Worm (Caenorhabditis elegans): ENCODE data around the gene F27E5.3.

Gene F27E5.3

DNA sequence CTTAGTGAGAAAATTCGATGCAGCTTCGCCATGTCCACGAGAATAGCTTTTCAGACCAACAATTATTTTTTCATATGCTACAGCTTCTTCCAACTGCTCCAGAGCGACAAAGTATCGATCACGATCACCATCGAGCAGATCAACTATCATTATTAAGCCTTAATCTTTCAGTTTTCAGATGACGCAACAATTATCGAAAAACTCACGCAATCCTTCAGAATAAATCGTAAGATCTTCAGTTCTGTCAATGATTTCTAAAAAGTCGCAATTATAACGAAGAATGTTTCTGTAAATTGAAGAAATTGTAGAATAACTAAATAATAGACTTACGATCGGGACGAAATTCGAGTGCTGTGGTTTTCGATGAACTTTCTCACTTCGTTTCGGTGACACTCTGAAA, 40.8 kb downstream of the F27E5.3 start:
- no peak for TF ChIP-seq ama-1 (optimal IDR thresholded peaks at IDR 0.05)
- no peak for TF ChIP-seq ceh-36 (tag; optimal IDR thresholded peaks at IDR 0.05)
- TF ChIP-seq sea-1 (GFP tag; conservative IDR thresholded peaks at IDR 0.05), result no peak
- no peak for TF ChIP-seq hmg-4 (GFP tag; optimal IDR thresholded peaks at IDR 0.05)
- TF ChIP-seq ceh-13 (GFP tag; optimal IDR thresholded peaks at IDR 0.05), result no peak
- TF ChIP-seq hnd-1 (tag; optimal IDR thresholded peaks at IDR 0.05), result no peak

DNA sequence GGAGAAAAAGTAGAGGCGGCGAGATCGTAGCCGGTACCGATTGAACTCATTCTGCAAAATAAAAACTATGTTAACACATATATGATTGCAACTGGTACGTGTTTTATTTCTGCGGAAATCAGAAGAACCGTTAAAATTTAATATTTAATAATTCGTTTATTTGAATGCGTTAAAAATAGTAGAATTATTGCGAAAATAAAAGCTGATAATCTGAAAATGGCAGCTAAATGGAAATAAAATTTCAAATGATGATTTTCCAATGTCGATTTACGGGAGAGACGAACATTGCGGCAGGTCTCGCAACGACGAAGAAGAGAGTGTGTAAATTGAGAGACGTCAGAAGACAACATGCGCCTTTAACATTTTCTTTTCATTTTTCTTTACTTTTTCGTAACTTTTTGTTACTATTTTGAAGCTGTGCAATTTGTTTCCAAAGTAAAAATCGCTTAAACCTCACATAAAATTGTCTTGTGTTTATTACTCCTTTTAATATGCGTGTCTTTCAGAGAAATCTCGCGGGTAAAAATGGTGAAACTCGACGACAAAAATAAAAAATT, 44.1 kb downstream of the F27E5.3 start, which contains the start of the genes pas-7 and puf-12:
TSS of gene pas-7 (minus strand) at position 51 of the 557 bp plus-strand sequence.
TSS of gene puf-12 (plus strand) at position 507 of the 557 bp plus-strand sequence.
- TF ChIP-seq hmbx-1 (tag; optimal IDR thresholded peaks at IDR 0.05) (no peak), ceh-13 (GFP tag; optimal IDR thresholded peaks at IDR 0.05) (no peak), B0310.2 (tag; optimal IDR thresholded peaks at IDR 0.05) (no peak), pes-1 (GFP tag; IDR thresholded peaks at IDR 0.05) (no peak), ceh-36 (tag; optimal IDR thresholded peaks at IDR 0.05) (no peak), aly-1 (tag; optimal IDR thresholded peaks at IDR 0.05) (no peak), tbx-37 (GFP tag; conservative IDR thresholded peaks at IDR 0.05) (no peak), hnd-1 (tag; optimal IDR thresholded peaks at IDR 0.05) (no peak), sea-1 (GFP tag; conservative IDR thresholded peaks at IDR 0.05) (no peak)

DNA sequence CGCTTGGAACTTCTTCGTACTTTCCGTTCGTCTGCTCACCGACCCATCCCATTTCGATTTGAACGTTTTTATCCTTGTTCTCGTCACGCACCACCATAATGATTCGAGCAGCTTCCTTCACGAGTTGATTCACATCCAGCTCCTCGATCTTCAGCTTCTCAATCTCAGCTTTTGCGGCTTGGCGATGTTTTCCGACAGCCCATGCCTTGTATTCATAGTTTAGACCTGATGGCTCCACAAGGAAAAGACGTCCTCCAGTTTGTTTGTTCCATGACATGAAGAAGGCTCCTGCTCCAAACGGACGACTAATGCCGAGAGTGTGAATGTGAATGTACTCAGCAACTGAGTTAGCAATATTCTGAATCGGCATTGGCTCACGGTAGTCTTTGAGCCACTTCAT, 44.9 kb downstream of the F27E5.3 start:
- TF ChIP-seq ceh-13 (GFP tag; optimal IDR thresholded peaks at IDR 0.05), result no peak
- no peak for TF ChIP-seq hmg-4 (GFP tag; optimal IDR thresholded peaks at IDR 0.05)
- TF ChIP-seq F13C5.2 (tag; optimal IDR thresholded peaks at IDR 0.05), result no peak
- no peak for TF ChIP-seq sea-1 (GFP tag; conservative IDR thresholded peaks at IDR 0.05)
- TF ChIP-seq ama-1 (optimal IDR thresholded peaks at IDR 0.05), result no peak
- no peak for TF ChIP-seq hnd-1 (tag; optimal IDR thresholded peaks at IDR 0.05)
- no peak for TF ChIP-seq ceh-36 (tag; optimal IDR thresholded peaks at IDR 0.05)
- TF ChIP-seq tbx-11 (GFP tag; IDR thresholded peaks at IDR 0.05), result no peak
- TF ChIP-seq ets-7 (tag; optimal IDR thresholded peaks at IDR 0.05), result no peak
- TF ChIP-seq scrt-1 (GFP tag; IDR thresholded peaks at IDR 0.05), result no peak

DNA sequence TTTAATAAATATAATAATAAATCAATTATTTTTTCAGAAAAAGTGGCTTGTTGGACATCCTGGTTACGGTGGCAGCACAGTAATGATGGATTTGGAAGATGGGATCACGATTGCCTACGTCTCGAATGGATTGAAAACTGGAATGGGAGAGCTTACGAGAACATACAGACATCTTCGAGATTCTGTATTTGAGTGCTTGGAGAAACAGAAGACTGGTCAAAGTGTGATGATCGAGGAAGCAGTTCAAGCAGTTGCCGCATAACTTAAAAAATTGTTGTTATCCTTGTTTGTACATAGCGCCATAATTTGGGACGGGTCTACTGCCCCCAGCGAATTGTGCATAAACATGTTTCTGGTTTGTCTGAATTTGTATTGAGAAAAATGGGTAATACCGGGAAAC, 45.6 kb downstream of the F27E5.3 start:
- no peak for TF ChIP-seq ceh-13 (GFP tag; optimal IDR thresholded peaks at IDR 0.05)
- no peak for TF ChIP-seq ama-1 (optimal IDR thresholded peaks at IDR 0.05)
- no peak for TF ChIP-seq hnd-1 (tag; optimal IDR thresholded peaks at IDR 0.05)
- TF ChIP-seq tbx-11 (GFP tag; IDR thresholded peaks at IDR 0.05), result no peak
- TF ChIP-seq ets-7 (tag; optimal IDR thresholded peaks at IDR 0.05), result no peak
- no peak for TF ChIP-seq scrt-1 (GFP tag; IDR thresholded peaks at IDR 0.05)
- no peak for TF ChIP-seq hmg-4 (GFP tag; optimal IDR thresholded peaks at IDR 0.05)
- TF ChIP-seq tra-4 (tag; optimal IDR thresholded peaks at IDR 0.05), result no peak
- no peak for TF ChIP-seq tbx-37 (GFP tag; conservative IDR thresholded peaks at IDR 0.05)
- TF ChIP-seq F13C5.2 (tag; optimal IDR thresholded peaks at IDR 0.05), result no peak
- TF ChIP-seq hmbx-1 (tag; optimal IDR thresholded peaks at IDR 0.05), result no peak

DNA sequence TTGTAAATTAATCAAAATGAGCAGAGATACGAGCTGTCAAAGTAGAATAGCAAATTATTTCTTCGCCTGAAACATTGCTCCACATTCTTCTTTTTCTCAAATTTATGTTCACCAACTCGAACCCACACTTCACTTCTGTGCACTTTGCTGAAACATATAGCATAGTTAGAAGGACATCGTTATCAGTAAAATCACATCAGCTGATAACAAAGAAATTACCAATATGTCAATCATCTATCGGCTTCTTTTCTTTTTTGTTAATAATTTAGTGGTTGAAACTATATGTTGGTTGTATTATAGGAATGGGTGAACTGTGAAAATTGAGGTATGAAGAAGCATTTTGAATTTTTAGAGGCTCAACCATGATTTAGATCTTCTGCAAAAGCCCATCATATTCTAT, 48.8 kb downstream of the F27E5.3 start:
- TF ChIP-seq flt-1 (GFP tag; IDR thresholded peaks at IDR 0.05) (no peak), ets-7 (tag; optimal IDR thresholded peaks at IDR 0.05) (no peak), hnd-1 (tag; optimal IDR thresholded peaks at IDR 0.05) (no peak)

DNA sequence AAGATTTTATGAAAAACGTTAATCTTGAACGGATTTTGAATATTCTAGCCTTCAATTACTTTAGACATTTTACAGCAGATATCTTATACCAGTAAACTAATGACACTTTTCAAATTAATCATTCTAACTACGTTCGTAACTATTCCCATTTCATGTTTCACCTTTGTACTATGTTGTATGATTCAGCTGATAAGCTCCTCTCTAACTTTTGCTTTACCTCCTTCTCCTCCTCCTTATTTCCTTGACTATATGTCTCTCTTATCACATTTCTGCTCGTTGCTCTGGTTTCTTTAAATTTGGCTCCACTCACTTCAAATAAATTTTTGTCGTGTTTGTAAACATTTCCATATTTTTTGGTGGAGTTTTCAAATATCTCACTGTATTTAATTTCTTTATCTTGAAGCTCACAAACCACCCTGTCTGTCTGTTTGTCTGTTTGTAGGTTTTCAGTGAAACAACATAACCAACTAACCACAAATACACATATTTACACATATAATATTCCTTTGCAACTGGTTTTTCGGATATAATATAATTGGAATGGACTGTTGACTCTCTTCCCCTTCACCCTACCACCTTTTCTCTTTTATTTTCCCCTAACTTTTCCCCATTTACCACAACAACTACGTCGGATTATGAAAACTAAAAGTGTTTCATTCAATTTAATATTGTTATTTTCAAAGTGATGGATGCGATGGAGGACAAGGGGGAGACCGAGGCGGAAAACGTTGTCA, 49.6 kb downstream of the F27E5.3 start, which contains the start of gene lact-2:
TSS of gene lact-2 (plus strand) at position 684 of the 734 bp plus-strand sequence.
- no peak for TF ChIP-seq hnd-1 (tag; optimal IDR thresholded peaks at IDR 0.05)
- TF ChIP-seq ama-1 (optimal IDR thresholded peaks at IDR 0.05), result no peak
- TF ChIP-seq F13C5.2 (tag; optimal IDR thresholded peaks at IDR 0.05), result no peak
- TF ChIP-seq aly-1 (tag; optimal IDR thresholded peaks at IDR 0.05), result no peak
- no peak for TF ChIP-seq sea-1 (GFP tag; conservative IDR thresholded peaks at IDR 0.05)
- no peak for TF ChIP-seq scrt-1 (GFP tag; IDR thresholded peaks at IDR 0.05)
- no peak for TF ChIP-seq pes-1 (GFP tag; IDR thresholded peaks at IDR 0.05)
- TF ChIP-seq hmg-4 (GFP tag; optimal IDR thresholded peaks at IDR 0.05), result no peak
- TF ChIP-seq ceh-13 (GFP tag; optimal IDR thresholded peaks at IDR 0.05), result no peak
- TF ChIP-seq B0310.2 (tag; optimal IDR thresholded peaks at IDR 0.05), result no peak
- TF ChIP-seq flt-1 (GFP tag; IDR thresholded peaks at IDR 0.05), result no peak
- no peak for TF ChIP-seq tbx-37 (GFP tag; conservative IDR thresholded peaks at IDR 0.05)
- TF ChIP-seq ets-7 (tag; optimal IDR thresholded peaks at IDR 0.05), result no peak
- TF ChIP-seq tbx-11 (GFP tag; IDR thresholded peaks at IDR 0.05), result no peak
- no peak for TF ChIP-seq ceh-36 (tag; optimal IDR thresholded peaks at IDR 0.05)
- TF ChIP-seq tra-4 (tag; optimal IDR thresholded peaks at IDR 0.05), result no peak
- TF ChIP-seq hmbx-1 (tag; optimal IDR thresholded peaks at IDR 0.05), result no peak

DNA sequence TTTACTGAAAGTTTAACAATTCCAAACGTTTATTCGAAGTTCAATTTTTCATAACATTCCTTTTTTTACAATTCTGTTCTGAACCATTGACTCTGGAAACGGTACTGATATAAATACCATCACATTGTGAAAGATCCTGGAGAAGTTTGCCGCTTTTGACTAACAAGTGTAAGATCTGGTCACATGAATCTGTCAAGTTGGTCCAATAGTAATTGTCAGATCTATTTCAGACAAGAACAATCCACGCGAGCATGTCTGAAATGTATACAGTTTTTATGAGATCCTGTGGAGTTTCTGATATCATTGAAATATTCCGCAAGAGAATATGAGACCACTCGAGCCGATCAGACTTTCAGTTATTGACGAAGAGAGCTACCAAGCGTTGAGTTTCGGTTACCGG, 50.9 kb downstream of the F27E5.3 start:
- TF ChIP-seq tbx-11 (GFP tag; IDR thresholded peaks at IDR 0.05) (no peak), B0310.2 (tag; optimal IDR thresholded peaks at IDR 0.05) (no peak), ceh-36 (tag; optimal IDR thresholded peaks at IDR 0.05) (no peak), tra-4 (tag; optimal IDR thresholded peaks at IDR 0.05) (no peak), flt-1 (GFP tag; IDR thresholded peaks at IDR 0.05) (no peak), ceh-13 (GFP tag; optimal IDR thresholded peaks at IDR 0.05) (no peak), pes-1 (GFP tag; IDR thresholded peaks at IDR 0.05) (no peak), aly-1 (tag; optimal IDR thresholded peaks at IDR 0.05) (no peak)

All from whole organism, early embryonic.